Fruit fly (Drosophila melanogaster): ENCODE measurements around the gene crp.
A peak's percentile ranks its signal among the peaks of the same experiment; 100 is the strongest.

Gene crp

dm6 chr2L:16326892-16327291, 39.4 kb upstream of the crp start, which contains the start of gene CG4278 (continued):
- TF ChIP-seq MESR4 (GFP tag; optimal IDR thresholded peaks at IDR 0.05): peak; percentile 25
- no peak for TF ChIP-seq Spps (tag; optimal IDR thresholded peaks at IDR 0.05)
- no peak for TF ChIP-seq CG7987 (GFP tag; optimal IDR thresholded peaks at IDR 0.05)
- no peak for TF ChIP-seq so (GFP tag; IDR thresholded peaks at IDR 0.05)
- TF ChIP-seq PHDP (tag; optimal IDR thresholded peaks at IDR 0.05): no peak
- peak; percentile 13 for TF ChIP-seq BEAF-32 (GFP tag; optimal IDR thresholded peaks at IDR 0.05)
- TF ChIP-seq CG7556 (GFP tag; optimal IDR thresholded peaks at IDR 0.05): no peak
- peak; percentile 29 for TF ChIP-seq CG14710 (tag; optimal IDR thresholded peaks at IDR 0.05)
- TF ChIP-seq CG8944 (GFP tag; optimal IDR thresholded peaks at IDR 0.05): no peak
- no peak for TF ChIP-seq corto (GFP tag; optimal IDR thresholded peaks at IDR 0.05)
- TF ChIP-seq Hr78 (GFP tag; optimal IDR thresholded peaks at IDR 0.05): no peak
- no peak for TF ChIP-seq CG17385 (GFP tag; optimal IDR thresholded peaks at IDR 0.05)
- TF ChIP-seq H2.0 (GFP tag; IDR thresholded peaks at IDR 0.05): no peak
- TF ChIP-seq CG30020 (tag; optimal IDR thresholded peaks at IDR 0.05): peak; percentile 0
- no peak for TF ChIP-seq Ets65A (GFP tag)
- no peak for TF ChIP-seq fd3F (GFP tag; optimal IDR thresholded peaks at IDR 0.05)
- TF ChIP-seq oc (tag; optimal IDR thresholded peaks at IDR 0.05): no peak

DNA sequence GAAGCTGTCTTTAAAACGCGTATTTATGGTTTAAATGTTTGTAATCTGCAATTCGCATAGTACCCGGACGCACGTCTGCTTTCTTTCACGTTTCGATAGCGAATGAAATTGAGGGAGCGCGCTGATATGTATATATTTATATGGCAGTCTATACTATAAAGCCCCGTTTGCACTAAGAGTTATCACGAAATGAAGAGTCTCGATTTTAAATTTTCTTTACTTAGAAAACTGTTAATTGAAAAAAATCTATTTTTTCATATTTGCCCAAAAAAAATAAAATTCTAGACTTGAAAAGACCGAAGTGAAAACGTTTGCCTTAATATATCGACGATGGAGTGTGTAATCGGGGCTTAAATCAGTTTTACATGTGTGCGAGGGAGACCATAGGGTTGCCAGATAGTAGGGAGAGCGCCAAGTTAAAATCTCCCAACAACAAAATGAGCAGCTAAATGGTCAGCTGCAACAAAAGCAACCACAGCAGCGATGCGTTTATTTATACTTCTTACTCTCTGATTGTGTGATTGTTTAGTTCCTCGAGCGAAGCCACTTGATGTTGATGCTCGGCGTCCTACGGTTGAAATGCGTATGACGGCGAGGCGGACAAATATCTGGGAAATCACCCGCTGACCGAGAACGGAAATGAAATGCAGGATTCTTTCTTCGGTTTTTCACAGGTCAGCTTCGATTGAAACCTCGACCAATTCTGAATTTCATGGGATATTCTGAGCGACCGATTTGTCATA, 38.2 kb upstream of the crp start, which contains the start of gene cact:
cact (minus strand) TSS at position 693 of the 743 bp plus-strand sequence.
- TF ChIP-seq MESR4 (GFP tag; optimal IDR thresholded peaks at IDR 0.05) (peak; percentile 29), Nf-YC (tag; optimal IDR thresholded peaks at IDR 0.05) (peak; percentile 84), CG1647 (GFP tag; optimal IDR thresholded peaks at IDR 0.05) (peak; percentile 90), chinmo (GFP tag; IDR thresholded peaks at IDR 0.05; ENCODE audit: partially characterized antibody) (peak; percentile 92; the same call in 3 of the 4 replicates), Awh (GFP tag; IDR thresholded peaks at IDR 0.05) (peak; percentile 69), CG10462 (GFP tag; optimal IDR thresholded peaks at IDR 0.05) (peak; percentile 85), NfI (GFP tag; optimal IDR thresholded peaks at IDR 0.05) (peak; percentile 92), ap (GFP tag; IDR thresholded peaks at IDR 0.05) (peak; percentile 90), lilli (GFP tag; optimal IDR thresholded peaks at IDR 0.05) (peak; percentile 97), ase (GFP tag; IDR thresholded peaks at IDR 0.05) (peak; percentile 89), Atf-2 (GFP tag; optimal IDR thresholded peaks at IDR 0.05) (peak; percentile 85), jigr1 (GFP tag; IDR thresholded peaks at IDR 0.05) (no peak), Side (GFP tag; optimal IDR thresholded peaks at IDR 0.05) (peak; percentile 95), CG14014 (GFP tag; IDR thresholded peaks at IDR 0.05) (peak; percentile 85), CG6689 (GFP tag; IDR thresholded peaks at IDR 0.05) (peak; percentile 89), CG10267 (tag; optimal IDR thresholded peaks at IDR 0.05) (peak; percentile 90), CG6765 (GFP tag; optimal IDR thresholded peaks at IDR 0.05) (peak; percentile 63), CG6254 (GFP tag; optimal IDR thresholded peaks at IDR 0.05) (peak; percentile 78), slp2 (GFP tag; optimal IDR thresholded peaks at IDR 0.05) (peak; percentile 93), CG6791 (GFP tag; IDR thresholded peaks at IDR 0.05; ENCODE audit: partially characterized antibody) (0 out of 3 replicates have a peak, but pooled peaks have one; percentile 12), hbn (GFP tag; IDR thresholded peaks at IDR 0.05; ENCODE audit: partially characterized antibody) (peak; percentile 61), CG15479 (GFP tag; optimal IDR thresholded peaks at IDR 0.05) (no peak), Hr51 (GFP tag; optimal IDR thresholded peaks at IDR 0.05) (peak; percentile 92 to 93), danr (GFP tag; IDR thresholded peaks at IDR 0.05) (peak; percentile 74), CG8089 (GFP tag; optimal IDR thresholded peaks at IDR 0.05) (peak; percentile 92), wor (GFP tag; IDR thresholded peaks at IDR 0.05) (peak; percentile 79), Lhr (GFP tag; optimal IDR thresholded peaks at IDR 0.05) (peak; percentile 87), CG11723 (GFP tag; optimal IDR thresholded peaks at IDR 0.05) (peak; percentile 82), pum (GFP tag; optimal IDR thresholded peaks at IDR 0.05) (peak; percentile 96), CG14965 (GFP tag; optimal IDR thresholded peaks at IDR 0.05; ENCODE audit: borderline replicate concordance) (peak; percentile 44), CG5180 (GFP tag; optimal IDR thresholded peaks at IDR 0.05) (peak; percentile 57), CG3407 (GFP tag; optimal IDR thresholded peaks at IDR 0.05) (peak; percentile 79)

Measured in whole organism, embryonic.